Fruit fly (Drosophila melanogaster) whole organism, pupa: ENCODE data around the gene Nepl11.

ENCODE experiments used
- CG12605 ChIP-seq: fragments of 200-800 bp; sonication (Bioruptor generic); IDR thresholded peaks from 2 replicates; pipeline ENCODE4 v1.3.6; 2022; ENCODE audit warnings: missing biosample characterization, missing genetic modification characterization
- CG13204 ChIP-seq: fragments of 200-800 bp; sonication (Bioruptor generic); optimal IDR thresholded peaks from 2 replicates; lab custom pipeline; 2018; ENCODE audit warnings: missing biosample characterization, mild to moderate bottlenecking, missing genetic modification characterization, moderate library complexity
- CG14655 ChIP-seq: fragments of 200-800 bp; sonication (Bioruptor generic); optimal IDR thresholded peaks from 3 replicates; lab custom pipeline; 2017; ENCODE audit warnings: mild to moderate bottlenecking, missing biosample characterization, missing genetic modification reagents, missing genetic modification characterization
- CG32121 ChIP-seq: fragments of 200-800 bp; sonication (Bioruptor generic); IDR thresholded peaks from 2 replicates; pipeline ENCODE4 v1.3.6; 2022; ENCODE audit warnings: missing biosample characterization, missing genetic modification characterization
- CG34367 ChIP-seq: fragments of 200-800 bp; sonication (Bioruptor generic); optimal IDR thresholded peaks from 2 replicates; lab custom pipeline; 2018; ENCODE audit warnings: missing biosample characterization, mild to moderate bottlenecking, missing genetic modification characterization
- CG4496 ChIP-seq: fragments of 200-800 bp; sonication (Bioruptor generic); IDR thresholded peaks from 3 replicates; pipeline ENCODE4 v1.3.6; 2022; ENCODE audit warnings: missing biosample characterization, missing genetic modification characterization
- CG8301 ChIP-seq: fragments of 200-800 bp; sonication (Bioruptor generic); optimal IDR thresholded peaks from 2 replicates; lab custom pipeline; 2018; ENCODE audit warnings: missing biosample characterization, mild to moderate bottlenecking, missing genetic modification characterization
- CG9948 ChIP-seq: fragments of 200-800 bp; sonication (Bioruptor generic); optimal IDR thresholded peaks from 2 replicates; lab custom pipeline; 2018; ENCODE audit warnings: missing biosample characterization, mild to moderate bottlenecking, missing genetic modification characterization, moderate library complexity
- D1 ChIP-seq: fragments of 200-800 bp; sonication (Bioruptor generic); optimal IDR thresholded peaks from 2 replicates; lab custom pipeline; 2018; ENCODE audit warnings: missing biosample characterization, mild to moderate bottlenecking, missing genetic modification characterization, moderate library complexity
- EcR ChIP-seq: fragments of 200-800 bp; sonication (Bioruptor generic); optimal IDR thresholded peaks from 3 replicates; lab custom pipeline; 2019; ENCODE audit warnings: missing biosample characterization, missing genetic modification characterization, mild to moderate bottlenecking, moderate library complexity, missing genetic modification reagents
- Ets98B ChIP-seq: fragments of 200-800 bp; sonication (Bioruptor generic); IDR thresholded peaks from 2 replicates; pipeline ENCODE4 v1.3.6; 2022; ENCODE audit warnings: missing biosample characterization, missing genetic modification characterization
- Pif1B ChIP-seq: fragments of 200-800 bp; sonication (Bioruptor generic); optimal IDR thresholded peaks from 3 replicates; lab custom pipeline; 2016; ENCODE audit warnings: missing biosample characterization, missing genetic modification characterization
- Snoo ChIP-seq: fragments of 200-800 bp; sonication (Bioruptor generic); optimal IDR thresholded peaks from 3 replicates; lab custom pipeline; 2017; ENCODE audit warnings: missing biosample characterization, mild to moderate bottlenecking, missing genetic modification characterization, inconsistent platforms
- gl ChIP-seq: fragments of 200-800 bp; sonication (Bioruptor generic); optimal IDR thresholded peaks from 2 replicates; lab custom pipeline; 2018; ENCODE audit warnings: missing biosample characterization, mild to moderate bottlenecking, missing genetic modification characterization

DNA sequence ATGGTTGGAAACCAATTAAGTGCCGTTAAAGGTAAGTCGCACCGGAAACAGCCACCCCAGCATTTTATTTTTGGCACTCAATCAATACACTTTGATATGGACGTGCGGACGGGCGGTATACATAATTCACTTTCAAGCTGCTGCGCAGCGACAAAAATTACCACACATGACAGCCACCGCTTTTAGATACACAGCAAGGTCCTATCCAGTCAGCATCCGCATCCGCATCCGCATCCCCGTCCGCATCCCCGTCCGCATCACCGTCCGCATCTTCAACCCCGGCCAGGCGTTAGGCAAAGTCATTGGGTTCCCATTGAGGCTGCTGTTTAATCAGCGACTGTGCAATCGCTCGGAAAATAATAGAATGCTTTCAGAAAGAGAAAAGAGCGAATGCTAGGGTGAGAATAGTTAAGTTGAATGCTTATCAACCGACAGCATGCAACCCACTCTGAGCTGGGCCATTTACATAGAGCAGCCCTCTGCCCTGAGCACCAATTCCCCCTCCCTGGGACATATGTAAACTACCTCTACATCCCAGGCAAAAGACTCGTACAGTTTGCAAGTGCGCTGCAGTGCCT is 10.2 kb downstream of the Nepl11 start:
- TF ChIP-seq EcR (GFP tag; lab: Kevin White, UChicago) (no peak), CG14655 (GFP tag; lab: Kevin White, UChicago) (no peak), Ets98B (no peak), D1 (tag; lab: Kevin White, UChicago) (no peak), CG32121 (GFP tag; lab: Robert Waterston, UW) (no peak), CG8301 (no peak), CG13204 (no peak), Pif1B (GFP tag; lab: Kevin White, UChicago) (no peak), CG34367 (no peak), CG9948 (no peak), gl (tag; lab: Kevin White, UChicago) (no peak), Snoo (tag; lab: Kevin White, UChicago) (no peak), CG4496 (no peak), CG12605 (no peak)
